Fruit fly (Drosophila melanogaster): ENCODE results near the gene Yp3.
A peak's percentile ranks its signal among the peaks of the same experiment; 100 is the strongest.

Yp3 gene

dm6 chrX:13744599-13745052 is 14.7 kb upstream of the Yp3 start, which contains the start of gene Grip91 (continued):
- TF ChIP-seq Bdp1 (GFP tag; optimal IDR thresholded peaks at IDR 0.05) (no peak), D19B (GFP tag; optimal IDR thresholded peaks at IDR 0.05) (no peak), ftz-f1 (GFP tag; optimal IDR thresholded peaks at IDR 0.05) (no peak), cad (GFP tag; optimal IDR thresholded peaks at IDR 0.05) (no peak), CG2889 (GFP tag; IDR thresholded peaks at IDR 0.05) (no peak), chm (GFP tag; IDR thresholded peaks at IDR 0.05) (no peak), Meics (GFP tag; optimal IDR thresholded peaks at IDR 0.05) (no peak), Opbp (GFP tag; IDR thresholded peaks at IDR 0.05; ENCODE audit: partially characterized antibody) (peak; percentile 46; the same call in 1 of the 3 replicates), nerfin-2 (GFP tag; IDR thresholded peaks at IDR 0.05; ENCODE audit: partially characterized antibody) (no peak), Rx (GFP tag; IDR thresholded peaks at IDR 0.05) (no peak), tin (GFP tag; optimal IDR thresholded peaks at IDR 0.05) (no peak), fd64A (GFP tag; optimal IDR thresholded peaks at IDR 0.05) (no peak), hth (optimal IDR thresholded peaks at IDR 0.05) (no peak), luna (GFP tag; optimal IDR thresholded peaks at IDR 0.05) (no peak), CG10321 (GFP tag; IDR thresholded peaks at IDR 0.05) (no peak), fu2 (GFP tag; optimal IDR thresholded peaks at IDR 0.05) (no peak), prd (optimal IDR thresholded peaks at IDR 0.05) (no peak), prd (GFP tag; IDR thresholded peaks at IDR 0.05) (no peak), CG31365 (tag; optimal IDR thresholded peaks at IDR 0.05) (no peak), CG15696 (tag; optimal IDR thresholded peaks at IDR 0.05) (no peak), sens (GFP tag) (peak; percentile 71), CG11560 (tag; IDR thresholded peaks at IDR 0.05) (no peak), Camta (GFP tag; optimal IDR thresholded peaks at IDR 0.05) (no peak), Bteb2 (GFP tag; optimal IDR thresholded peaks at IDR 0.05) (no peak), CG18619 (GFP tag; optimal IDR thresholded peaks at IDR 0.05) (no peak), Nf-YA (GFP tag; IDR thresholded peaks at IDR 0.05) (no peak), D19A (tag; optimal IDR thresholded peaks at IDR 0.05) (no peak), CG6654 (GFP tag; optimal IDR thresholded peaks at IDR 0.05) (no peak), CG12071 (GFP tag; optimal IDR thresholded peaks at IDR 0.05) (no peak), dysf (GFP tag; IDR thresholded peaks at IDR 0.05) (no peak), da (GFP tag; optimal IDR thresholded peaks at IDR 0.05) (no peak), Elba2 (GFP tag; optimal IDR thresholded peaks at IDR 0.05) (peak; percentile 87), Hmr (GFP tag; optimal IDR thresholded peaks at IDR 0.05) (peak; percentile 31), YL-1 (GFP tag; optimal IDR thresholded peaks at IDR 0.05) (peak; percentile 79), ci (GFP tag; IDR thresholded peaks at IDR 0.05) (no peak), CG7745 (tag; optimal IDR thresholded peaks at IDR 0.05) (no peak), Dad (GFP tag; optimal IDR thresholded peaks at IDR 0.05) (no peak), Ptx1 (GFP tag; IDR thresholded peaks at IDR 0.05) (no peak), Chrac-16 (GFP tag; optimal IDR thresholded peaks at IDR 0.05) (no peak), CG13624 (GFP tag; optimal IDR thresholded peaks at IDR 0.05) (peak; percentile 22), cas (GFP tag; IDR thresholded peaks at IDR 0.05) (no peak), nmo (GFP tag; optimal IDR thresholded peaks at IDR 0.05) (peak; percentile 54), CG7839 (tag; optimal IDR thresholded peaks at IDR 0.05) (no peak), ken (GFP tag; IDR thresholded peaks at IDR 0.05) (no peak), HLH3B (GFP tag; IDR thresholded peaks at IDR 0.05) (no peak), CG16863 (GFP tag; optimal IDR thresholded peaks at IDR 0.05) (no peak), aop (GFP tag; IDR thresholded peaks at IDR 0.05) (no peak), NC2α (GFP tag; optimal IDR thresholded peaks at IDR 0.05) (no peak), Ravus (GFP tag; IDR thresholded peaks at IDR 0.05) (no peak), tll (GFP tag; optimal IDR thresholded peaks at IDR 0.05) (no peak), sens-2 (GFP tag; IDR thresholded peaks at IDR 0.05) (no peak), Dip2 (GFP tag; IDR thresholded peaks at IDR 0.05) (no peak), lilli (GFP tag; optimal IDR thresholded peaks at IDR 0.05) (no peak), CG1603 (tag; optimal IDR thresholded peaks at IDR 0.05) (peak; percentile 65)
